Worm (Caenorhabditis elegans) whole organism, L4 larva: ENCODE results near the gene cey-4.

Source experiments
- F26F4.8 ChIP-seq: fragments of 200-800 bp; sonication (Bioruptor generic); conservative IDR thresholded peaks from 2 replicates; pipeline ENCODE4 v1.3.6; 2022; ENCODE audit warnings: missing genetic modification characterization, missing compliant biosample characterization
- F44E2.7 ChIP-seq: fragments of 200-800 bp; sonication (Bioruptor generic); IDR thresholded peaks from 2 replicates; pipeline ENCODE4 v2.1.2; 2022; ENCODE audit warnings: missing genetic modification characterization, missing compliant biosample characterization
- T26A8.4 ChIP-seq: fragments of 200-800 bp; sonication (Bioruptor generic); IDR thresholded peaks from 2 replicates; pipeline ENCODE4 v1.3.6; 2022; ENCODE audit warnings: missing genetic modification characterization, missing compliant biosample characterization
- Y75B8A.6 ChIP-seq: fragments of 200-800 bp; sonication (Bioruptor generic); IDR thresholded peaks from 2 replicates; pipeline ENCODE4 v1.3.6; 2022; ENCODE audit warnings: missing genetic modification reagents, missing genetic modification characterization, missing compliant biosample characterization
- aha-1 ChIP-seq: fragments of 150-350 bp; peaks from one replicate; lab custom pipeline; 2014; ENCODE audit warnings: missing biosample characterization, missing genetic modification characterization
- attf-4 ChIP-seq: sonication (generic microtip); optimal IDR thresholded peaks from 3 replicates; lab custom pipeline; 2017; ENCODE audit warnings: missing biosample characterization, missing genetic modification characterization
- ceh-28 ChIP-seq: fragments of 150-350 bp; optimal IDR thresholded peaks from 2 replicates; lab custom pipeline; 2014; ENCODE audit warnings: missing biosample characterization, missing genetic modification reagents, missing genetic modification characterization
- ceh-44 ChIP-seq: fragments of 200-800 bp; sonication (Bioruptor generic); IDR thresholded peaks from 2 replicates; pipeline ENCODE4 v1.3.6; 2022; ENCODE audit warnings: missing genetic modification reagents, missing genetic modification characterization, missing compliant biosample characterization
- ctbp-1 ChIP-seq: fragments of 200-800 bp; sonication (Bioruptor generic); IDR thresholded peaks from 2 replicates; pipeline ENCODE4 v1.3.6; 2022; ENCODE audit warnings: missing genetic modification reagents, missing genetic modification characterization, missing compliant biosample characterization
- daf-16 ChIP-seq, 3 experiments: sonication (generic microtip); optimal IDR thresholded peaks; 2 replicates each; lab custom pipeline; 2016 to 2017; ENCODE audit warnings: missing genetic modification characterization in 3 of 3, missing genetic modification reagents in 3 of 3, mild to moderate bottlenecking in 2 of 3, missing compliant biosample characterization in 2 of 3, missing biosample characterization in 1 of 3, moderate library complexity in 1 of 3
- daf-8 ChIP-seq: fragments of 200-800 bp; sonication (Bioruptor generic); IDR thresholded peaks from 2 replicates; pipeline ENCODE4 v1.3.6; 2022; ENCODE audit warnings: missing genetic modification characterization, missing compliant biosample characterization
- dmd-6 ChIP-seq: fragments of 200-800 bp; sonication (Bioruptor generic); IDR thresholded peaks from 2 replicates; pipeline ENCODE4 v1.3.6; 2022; ENCODE audit warnings: missing genetic modification reagents, missing genetic modification characterization, missing compliant biosample characterization
- duxl-1 ChIP-seq: sonication (generic microtip); optimal IDR thresholded peaks from 2 replicates; lab custom pipeline; 2016; ENCODE audit warnings: mild to moderate bottlenecking, missing genetic modification characterization, moderate library complexity, missing compliant biosample characterization; ENCODE audit not compliant: poor library complexity
- dve-1 ChIP-seq: sonication (generic microtip); optimal IDR thresholded peaks from 2 replicates; lab custom pipeline; 2017; ENCODE audit warnings: antibody characterized with exemption, mild to moderate bottlenecking, missing genetic modification characterization, missing compliant biosample characterization; ENCODE audit not compliant: insufficient read depth
- egl-43 ChIP-seq: fragments of 200-800 bp; sonication (Bioruptor generic); IDR thresholded peaks from 2 replicates; pipeline ENCODE4 v1.3.6; 2022; ENCODE audit warnings: missing genetic modification reagents, missing genetic modification characterization, missing compliant biosample characterization
- gei-8 ChIP-seq: fragments of 200-800 bp; sonication (Bioruptor generic); optimal IDR thresholded peaks from 2 replicates; lab custom pipeline; 2018; ENCODE audit warnings: mild to moderate bottlenecking, missing genetic modification characterization, missing compliant biosample characterization
- hif-1 ChIP-seq, 2 experiments: sonication (generic microtip); optimal IDR thresholded peaks; 2 replicates each; lab custom pipeline; 2016 to 2017; ENCODE audit warnings: missing compliant biosample characterization in 2 of 2, missing genetic modification characterization in 2 of 2, missing genetic modification reagents in 2 of 2, missing genotype in 2 of 2, mild to moderate bottlenecking in 1 of 2
- hlh-11 ChIP-seq: fragments of 200-800 bp; sonication (Bioruptor generic); optimal IDR thresholded peaks from 2 replicates; lab custom pipeline; 2018; ENCODE audit warnings: mild to moderate bottlenecking, missing genetic modification characterization, missing compliant biosample characterization
- hlh-30 ChIP-seq: sonication (generic microtip); optimal IDR thresholded peaks from 2 replicates; lab custom pipeline; 2017; ENCODE audit warnings: antibody characterized with exemption, mild to moderate bottlenecking, missing genetic modification characterization, missing compliant biosample characterization; ENCODE audit not compliant: insufficient read depth
- hmg-1.1 ChIP-seq: fragments of 200-800 bp; sonication (Bioruptor generic); IDR thresholded peaks from 2 replicates; pipeline ENCODE4 v1.3.6; 2022; ENCODE audit warnings: missing genetic modification reagents, missing genetic modification characterization, missing compliant biosample characterization
- lin-13 ChIP-seq: fragments of 150-350 bp; optimal IDR thresholded peaks from 2 replicates; lab custom pipeline; 2014; ENCODE audit warnings: missing biosample characterization, missing genetic modification reagents, missing genetic modification characterization
- lin-29 ChIP-seq: fragments of 200-800 bp; sonication (Bioruptor generic); IDR thresholded peaks from 2 replicates; pipeline ENCODE4 v1.3.6; 2022; ENCODE audit warnings: missing genetic modification reagents, missing genetic modification characterization, missing compliant biosample characterization
- lsy-2 ChIP-seq, 2 experiments: fragments of 150-350 bp in 1 of 2; sonication (generic microtip) in 1 of 2; optimal IDR thresholded peaks; 2 replicates each; lab custom pipeline; 2014 to 2017; ENCODE audit warnings: missing biosample characterization in 2 of 2, missing genetic modification characterization in 2 of 2
- mdl-1 ChIP-seq, 2 experiments: fragments of 150-350 bp in 1 of 2; sonication (generic microtip) in 1 of 2; optimal IDR thresholded peaks; 2 replicates each; lab custom pipeline; 2014 to 2017; ENCODE audit warnings: missing biosample characterization in 2 of 2, missing genetic modification characterization in 2 of 2
- mdt-29 ChIP-seq: fragments of 200-800 bp; sonication (Bioruptor generic); IDR thresholded peaks from 2 replicates; pipeline ENCODE4 v1.3.6; 2022; ENCODE audit warnings: missing genetic modification reagents, missing genetic modification characterization, missing compliant biosample characterization
- mxl-2 ChIP-seq: fragments of 200-800 bp; sonication (Bioruptor generic); conservative IDR thresholded peaks from 2 replicates; pipeline ENCODE4 v1.3.6; 2022; ENCODE audit warnings: missing genetic modification reagents, missing genetic modification characterization, missing compliant biosample characterization
- mxl-3 ChIP-seq: fragments of 200-800 bp; sonication (Bioruptor generic); optimal IDR thresholded peaks from 2 replicates; lab custom pipeline; 2018; ENCODE audit warnings: mild to moderate bottlenecking, missing genetic modification characterization, missing compliant biosample characterization
- nhr-11 ChIP-seq: fragments of 150-350 bp; optimal IDR thresholded peaks from 2 replicates; lab custom pipeline; 2014; ENCODE audit warnings: missing biosample characterization, missing genetic modification characterization
- nhr-28 ChIP-seq: fragments of 150-350 bp; optimal IDR thresholded peaks from 2 replicates; lab custom pipeline; 2014; ENCODE audit warnings: missing biosample characterization, missing genetic modification characterization
- nhr-41 ChIP-seq: fragments of 200-800 bp; sonication (Bioruptor generic); IDR thresholded peaks from 2 replicates; pipeline ENCODE4 v1.3.6; 2022; ENCODE audit warnings: missing genetic modification reagents, missing genetic modification characterization, missing compliant biosample characterization
- nhr-42 ChIP-seq: fragments of 200-800 bp; sonication (Bioruptor generic); IDR thresholded peaks from 2 replicates; pipeline ENCODE4 v1.3.6; 2022; ENCODE audit warnings: missing genetic modification characterization, missing compliant biosample characterization
- nhr-48 ChIP-seq: sonication (generic microtip); optimal IDR thresholded peaks from 2 replicates; lab custom pipeline; 2016; ENCODE audit warnings: mild to moderate bottlenecking, missing genetic modification characterization, missing compliant biosample characterization
- nhr-77 ChIP-seq: fragments of 150-350 bp; optimal IDR thresholded peaks from 2 replicates; lab custom pipeline; 2014; ENCODE audit warnings: missing biosample characterization, missing genetic modification characterization
- php-3 ChIP-seq: fragments of 200-800 bp; sonication (Bioruptor generic); IDR thresholded peaks from 2 replicates; pipeline ENCODE4 v1.3.6; 2022; ENCODE audit warnings: missing genetic modification reagents, missing genetic modification characterization, missing compliant biosample characterization
- pqm-1 ChIP-seq: sonication (generic microtip); optimal IDR thresholded peaks from 2 replicates; lab custom pipeline; 2017; ENCODE audit warnings: missing biosample characterization, missing genetic modification characterization
- set-16 ChIP-seq: fragments of 200-800 bp; sonication (Bioruptor generic); IDR thresholded peaks from 2 replicates; pipeline ENCODE4 v1.3.6; 2022; ENCODE audit warnings: missing genetic modification reagents, missing genetic modification characterization, missing compliant biosample characterization
- unc-39 ChIP-seq: sonication (generic microtip); optimal IDR thresholded peaks from 2 replicates; lab custom pipeline; 2017; ENCODE audit warnings: missing biosample characterization, missing genetic modification characterization
- unc-62 ChIP-seq, 3 experiments: fragments of 150-350 bp in 1 of 3; sonication (generic microtip); optimal IDR thresholded peaks in 2 of 3; peaks in 1 of 3; 1 replicate in 1 of 3; 2 replicates in 2 of 3; lab custom pipeline; 2014 to 2017; ENCODE audit warnings: missing biosample characterization in 3 of 3, missing genetic modification characterization in 3 of 3, missing genetic modification reagents in 3 of 3, missing genotype in 1 of 3
- zfp-3 ChIP-seq: fragments of 200-800 bp; sonication (Bioruptor generic); conservative IDR thresholded peaks from 2 replicates; pipeline ENCODE4 v1.3.6; 2022; ENCODE audit warnings: missing genetic modification reagents, missing genetic modification characterization, missing compliant biosample characterization

Gene cey-4

ce11 chrIII:10820592-10821242, 47.8 kb downstream of the cey-4 start:
- no peak for TF ChIP-seq nhr-41 (GFP tag; lab: Robert Waterston, UW)
- TF ChIP-seq mdl-1 (tag; optimal IDR thresholded peaks at IDR 0.05; lab: Kevin White, UChicago): peak in 1 of 2 experiments; percentile 34
- no peak for TF ChIP-seq unc-39 (tag; lab: Kevin White, UChicago)
- TF ChIP-seq nhr-48 (tag; lab: Kevin White, UChicago): no peak
- TF ChIP-seq nhr-42 (GFP tag; lab: Robert Waterston, UW): no peak
- no peak for TF ChIP-seq daf-16 (GFP tag; optimal IDR thresholded peaks at IDR 0.05; lab: Kevin White, UChicago)
- TF ChIP-seq daf-16 (tag; optimal IDR thresholded peaks at IDR 0.05; lab: Kevin White, UChicago): peak; percentile 24
- no peak for TF ChIP-seq lin-13 (GFP tag; lab: Kevin White, UChicago)
- TF ChIP-seq egl-43 (GFP tag; lab: Robert Waterston, UW): no peak
- TF ChIP-seq pqm-1 (tag; lab: Kevin White, UChicago): peak; percentile 42
- TF ChIP-seq php-3 (GFP tag; lab: Robert Waterston, UW): no peak
- TF ChIP-seq hlh-11 (tag; lab: Kevin White, UChicago): peak; percentile 47
- TF ChIP-seq nhr-28: peak; percentile 62
- peak; percentile 40 for TF ChIP-seq aha-1 (tag; lab: Kevin White, UChicago)
- no peak for TF ChIP-seq gei-8
- TF ChIP-seq daf-8 (GFP tag; lab: Robert Waterston, UW): no peak
- TF ChIP-seq mdt-29 (GFP tag; lab: Robert Waterston, UW): no peak
- peak; percentile 50 for TF ChIP-seq dmd-6
- no peak for TF ChIP-seq ceh-44 (GFP tag; lab: Robert Waterston, UW)
- TF ChIP-seq nhr-77 (tag; lab: Kevin White, UChicago): peak; percentile 3
- TF ChIP-seq dve-1 (tag; lab: Kevin White, UChicago): peak; percentile 40
- TF ChIP-seq hlh-30: peak; percentile 67

ce11 chrIII:10819778-10820177, 48.7 kb downstream of the cey-4 start:
- 0 out of 2 replicates have a peak, but pooled peaks have one; percentile 10 for TF ChIP-seq T26A8.4 (GFP tag; lab: Robert Waterston, UW)
- no peak for TF ChIP-seq ceh-28 (tag; lab: Kevin White, UChicago)
- peak; percentile 57; the same call in 1 of the 2 replicates for TF ChIP-seq set-16 (GFP tag; lab: Robert Waterston, UW)
- TF ChIP-seq mxl-2: 0 out of 2 replicates have a peak, but pooled peaks have one; percentile 45
- TF ChIP-seq hif-1 (tag; optimal IDR thresholded peaks at IDR 0.05; lab: Kevin White, UChicago): peak in 1 of 2 experiments; percentile 6
- TF ChIP-seq Y75B8A.6: peak; percentile 32; the same call in 1 of the 2 replicates
- peak; percentile 18 for TF ChIP-seq hlh-30
- TF ChIP-seq lsy-2 (tag; optimal IDR thresholded peaks at IDR 0.05; lab: Kevin White, UChicago): peak in 1 of 2 experiments; percentile 53
- TF ChIP-seq duxl-1 (tag; lab: Kevin White, UChicago): no peak
- TF ChIP-seq attf-4 (tag; lab: Kevin White, UChicago): no peak
- peak; percentile 78 for TF ChIP-seq aha-1 (tag; lab: Kevin White, UChicago)
- 0 out of 2 replicates have a peak, but pooled peaks have one; percentile 28 for TF ChIP-seq mdt-29 (GFP tag; lab: Robert Waterston, UW)
- peak; percentile 45 for TF ChIP-seq mxl-3 (GFP tag; lab: Kevin White, UChicago)
- no peak for TF ChIP-seq F26F4.8 (GFP tag; lab: Robert Waterston, UW)
- peak; percentile 68 for TF ChIP-seq hlh-11 (tag; lab: Kevin White, UChicago)
- TF ChIP-seq zfp-3: 0 out of 2 replicates have a peak, but pooled peaks have one; percentile 9
- TF ChIP-seq lin-29 (GFP tag; lab: Robert Waterston, UW): no peak
- no peak for TF ChIP-seq ctbp-1 (GFP tag; lab: Robert Waterston, UW)
- TF ChIP-seq hmg-1.1 (GFP tag; lab: Robert Waterston, UW): peak; percentile 22; the same call in 1 of the 2 replicates
- peak; percentile 14 for TF ChIP-seq gei-8
- no peak for TF ChIP-seq F44E2.7 (GFP tag; lab: Robert Waterston, UW)
- peak in 1 of 2 experiments; percentile 85 for TF ChIP-seq unc-62 (GFP tag; optimal IDR thresholded peaks at IDR 0.05 in 1 of 2; lab: Kevin White, UChicago)
- no peak for TF ChIP-seq unc-62 (tag; optimal IDR thresholded peaks at IDR 0.05; lab: Kevin White, UChicago)
- TF ChIP-seq nhr-11 (tag; lab: Kevin White, UChicago): peak; percentile 85
- TF ChIP-seq, all 104 proteins: peak for 16
